Fruit fly (Drosophila melanogaster): Measurements from ENCODE around the gene squ.

squ gene

DNA sequence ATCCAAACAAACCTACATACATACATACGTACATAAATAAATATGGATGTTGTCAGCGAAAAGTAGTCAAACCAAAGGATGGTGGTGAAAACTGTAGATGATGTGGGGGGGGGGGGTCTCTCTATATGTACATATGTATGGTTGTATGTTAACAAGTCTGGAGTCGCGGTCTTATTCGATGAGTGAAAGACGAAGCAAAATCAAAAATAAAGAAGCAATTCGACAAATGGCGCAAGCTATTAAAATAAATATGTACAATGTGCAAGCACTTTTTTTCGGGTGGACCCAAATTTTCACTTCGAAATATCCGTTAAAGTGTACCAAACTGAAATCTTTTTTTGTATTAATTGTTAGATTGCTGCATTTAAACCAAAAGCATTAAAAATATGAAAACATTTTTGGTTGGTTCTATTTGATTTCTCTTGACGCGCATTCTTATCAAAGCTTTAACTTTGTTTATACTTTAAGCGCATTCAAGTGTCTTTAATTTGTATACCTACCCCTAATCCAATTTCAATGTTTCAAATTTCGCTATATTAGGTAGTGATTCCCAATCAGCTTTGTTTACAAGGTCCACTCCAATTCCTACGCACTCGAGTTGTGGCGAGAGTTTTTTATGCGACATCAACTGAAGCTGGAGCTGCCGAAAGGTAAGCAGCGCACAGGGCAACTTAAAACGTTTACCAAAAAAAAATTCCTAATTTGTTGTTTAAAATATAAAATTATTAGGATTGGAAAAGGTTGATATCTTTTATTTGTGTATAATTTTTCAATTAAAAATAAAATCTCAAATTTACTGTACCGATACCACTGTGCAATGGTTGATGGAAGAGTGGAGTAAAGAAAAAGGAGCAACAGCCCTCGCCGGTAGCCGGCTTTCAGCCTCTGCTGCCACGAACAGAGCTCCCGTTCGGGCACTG lies 4.4 kb downstream of the squ start, which contains the start of gene CG31807 (continued):
- TF ChIP-seq CG3065 (GFP tag; optimal IDR thresholded peaks at IDR 0.05) (no peak), CG4820 (GFP tag; optimal IDR thresholded peaks at IDR 0.05) (peak; percentile 48), trem (tag; optimal IDR thresholded peaks at IDR 0.05) (peak; percentile 35), Neu2 (GFP tag; optimal IDR thresholded peaks at IDR 0.05; ENCODE audit: borderline replicate concordance) (no peak), ham (GFP tag; IDR thresholded peaks at IDR 0.05) (no peak), CG2129 (GFP tag; IDR thresholded peaks at IDR 0.05; ENCODE audit: partially characterized antibody) (no peak), lab (GFP tag; optimal IDR thresholded peaks at IDR 0.05) (peak; percentile 68), NC2α (GFP tag; optimal IDR thresholded peaks at IDR 0.05) (peak; percentile 17), HLH3B (GFP tag; IDR thresholded peaks at IDR 0.05) (peak; percentile 41; the same call in 1 of the 2 replicates), prd (optimal IDR thresholded peaks at IDR 0.05) (no peak), prd (GFP tag; IDR thresholded peaks at IDR 0.05) (peak; percentile 27; the same call in 1 of the 3 replicates), aop (GFP tag; IDR thresholded peaks at IDR 0.05) (no peak), CG11247 (GFP tag; IDR thresholded peaks at IDR 0.05) (no peak), Oaz (GFP tag; IDR thresholded peaks at IDR 0.05) (no peak), CG3163 (GFP tag; optimal IDR thresholded peaks at IDR 0.05) (peak; percentile 36), bbx (GFP tag; IDR thresholded peaks at IDR 0.05; ENCODE audit: partially characterized antibody) (no peak), tup (GFP tag; optimal IDR thresholded peaks at IDR 0.05) (no peak), dati (GFP tag; IDR thresholded peaks at IDR 0.05) (no peak; the same call in 1 of the 2 replicates), CkIIα-i1 (GFP tag; IDR thresholded peaks at IDR 0.05) (no peak), CG10366 (GFP tag; IDR thresholded peaks at IDR 0.05) (peak; percentile 15; the same call in 1 of the 2 replicates), hb (GFP tag; IDR thresholded peaks at IDR 0.05; ENCODE audit: partially characterized antibody) (no peak), E2f2 (GFP tag; IDR thresholded peaks at IDR 0.05) (peak; percentile 56), az2 (GFP tag; optimal IDR thresholded peaks at IDR 0.05) (peak; percentile 69), luna (GFP tag; optimal IDR thresholded peaks at IDR 0.05) (no peak), fd3F (GFP tag; optimal IDR thresholded peaks at IDR 0.05) (peak; percentile 45), CG10543 (GFP tag; optimal IDR thresholded peaks at IDR 0.05) (peak; percentile 38), CG14050 (GFP tag; IDR thresholded peaks at IDR 0.05) (peak; percentile 20; the same call in 1 of the 3 replicates), ttk (GFP tag; IDR thresholded peaks at IDR 0.05) (0 out of 2 replicates have a peak, but pooled peaks have one; percentile 5), chm (GFP tag; IDR thresholded peaks at IDR 0.05) (peak; percentile 71), CG6791 (GFP tag; IDR thresholded peaks at IDR 0.05; ENCODE audit: partially characterized antibody) (no peak), CG3281 (GFP tag; optimal IDR thresholded peaks at IDR 0.05) (peak; percentile 80), insv (GFP tag; optimal IDR thresholded peaks at IDR 0.05) (peak in 1 of 2 experiments; percentile 13), pb (GFP tag; optimal IDR thresholded peaks at IDR 0.05) (peak; percentile 36), sima (GFP tag; optimal IDR thresholded peaks at IDR 0.05) (no peak), row (GFP tag; IDR thresholded peaks at IDR 0.05) (peak; percentile 59), lbe (GFP tag; optimal IDR thresholded peaks at IDR 0.05) (peak; percentile 76), hth (optimal IDR thresholded peaks at IDR 0.05) (no peak), gt (GFP tag; IDR thresholded peaks at IDR 0.05) (no peak), GATAe (GFP tag; conservative IDR thresholded peaks at IDR 0.05) (no peak)

All from whole organism, embryonic.